Worm (Caenorhabditis elegans) whole organism, late embryonic: ENCODE data around the gene irld-24.

Experiments used
- C38D4.7 ChIP-seq: fragments of 200-800 bp; sonication (Bioruptor generic); optimal IDR thresholded peaks from 2 replicates; lab custom pipeline; 2018; ENCODE audit warnings: mild to moderate bottlenecking, missing genetic modification characterization, moderate library complexity, missing compliant biosample characterization
- K02D7.2 ChIP-seq: sonication (generic microtip); optimal IDR thresholded peaks from 2 replicates; lab custom pipeline; 2017; ENCODE audit warnings: mild to moderate bottlenecking, missing genetic modification characterization, missing compliant biosample characterization
- K09A11.1 ChIP-seq: sonication (generic microtip); optimal IDR thresholded peaks from 2 replicates; lab custom pipeline; 2017; ENCODE audit warnings: antibody characterized with exemption, mild to moderate bottlenecking, missing genetic modification characterization, missing compliant biosample characterization; ENCODE audit not compliant: insufficient read depth
- Y22D7AL.16 ChIP-seq: sonication (generic microtip); optimal IDR thresholded peaks from 2 replicates; lab custom pipeline; 2016; ENCODE audit warnings: missing genetic modification characterization, missing compliant biosample characterization
- ama-1 ChIP-seq: fragments of 150-350 bp; optimal IDR thresholded peaks from 2 replicates; lab custom pipeline; 2014
- ceh-18 ChIP-seq: sonication (generic microtip); optimal IDR thresholded peaks from 2 replicates; lab custom pipeline; 2016; ENCODE audit warnings: missing genetic modification characterization, missing compliant biosample characterization
- ceh-19 ChIP-seq: fragments of 200-800 bp; sonication (Bioruptor generic); optimal IDR thresholded peaks from 2 replicates; lab custom pipeline; 2018; ENCODE audit warnings: mild to moderate bottlenecking, missing genetic modification characterization, missing compliant biosample characterization
- ceh-24 ChIP-seq: sonication (generic microtip); optimal IDR thresholded peaks from 2 replicates; lab custom pipeline; 2016; ENCODE audit warnings: mild to moderate bottlenecking, missing genetic modification characterization, missing compliant biosample characterization
- ceh-30 ChIP-seq: fragments of 150-350 bp; optimal IDR thresholded peaks from 2 replicates; lab custom pipeline; 2014; ENCODE audit warnings: missing biosample characterization, missing genetic modification characterization
- ceh-45 ChIP-seq: fragments of 200-800 bp; sonication (Bioruptor generic); IDR thresholded peaks from 2 replicates; pipeline ENCODE4 v1.3.6; 2022; ENCODE audit warnings: missing genetic modification reagents, missing genetic modification characterization, missing compliant biosample characterization
- ceh-48 ChIP-seq: sonication (generic microtip); optimal IDR thresholded peaks from 2 replicates; lab custom pipeline; 2016; ENCODE audit warnings: missing genetic modification characterization, inconsistent platforms, missing compliant biosample characterization
- elt-2 ChIP-seq: sonication (generic microtip); optimal IDR thresholded peaks from 2 replicates; lab custom pipeline; 2016; ENCODE audit warnings: missing genetic modification reagents, missing genetic modification characterization, missing compliant biosample characterization
- elt-4 ChIP-seq: sonication (generic microtip); optimal IDR thresholded peaks from 2 replicates; lab custom pipeline; 2016; ENCODE audit warnings: missing genetic modification characterization, missing compliant biosample characterization
- fax-1 ChIP-seq: sonication (generic microtip); optimal IDR thresholded peaks from 2 replicates; lab custom pipeline; 2016; ENCODE audit warnings: missing genotype, missing genetic modification characterization, missing compliant biosample characterization
- fkh-6 ChIP-seq: sonication (generic microtip); optimal IDR thresholded peaks from 2 replicates; lab custom pipeline; 2016; ENCODE audit warnings: missing genetic modification characterization, missing compliant biosample characterization
- hlh-15 ChIP-seq: sonication (generic microtip); optimal IDR thresholded peaks from 2 replicates; lab custom pipeline; 2016; ENCODE audit warnings: missing genetic modification characterization, missing compliant biosample characterization
- hlh-30 ChIP-seq: sonication (generic microtip); optimal IDR thresholded peaks from 2 replicates; lab custom pipeline; 2017; ENCODE audit warnings: antibody characterized with exemption, missing genetic modification characterization, missing compliant biosample characterization; ENCODE audit not compliant: insufficient read depth
- nfya-1 ChIP-seq: sonication (generic microtip); optimal IDR thresholded peaks from 2 replicates; lab custom pipeline; 2017; ENCODE audit warnings: missing genetic modification characterization, mild to moderate bottlenecking, missing compliant biosample characterization, antibody characterized with exemption, moderate library complexity
- nhr-11 ChIP-seq: fragments of 150-350 bp; optimal IDR thresholded peaks from 2 replicates; lab custom pipeline; 2014; ENCODE audit warnings: missing biosample characterization, missing genetic modification characterization
- pat-9 ChIP-seq: fragments of 200-800 bp; sonication (Bioruptor generic); optimal IDR thresholded peaks from 2 replicates; lab custom pipeline; 2018; ENCODE audit warnings: mild to moderate bottlenecking, missing genetic modification characterization, moderate library complexity, missing compliant biosample characterization
- pha-4 ChIP-seq: fragments of 150-350 bp; optimal IDR thresholded peaks from 2 replicates; lab custom pipeline; 2018; ENCODE audit warnings: missing biosample characterization, missing genetic modification reagents, missing genetic modification characterization
- sox-2 ChIP-seq: fragments of 200-800 bp; sonication (Bioruptor generic); IDR thresholded peaks from 2 replicates; pipeline ENCODE4 v1.3.6; 2022; ENCODE audit warnings: missing genetic modification reagents, missing genetic modification characterization, missing compliant biosample characterization
- sox-4 ChIP-seq: sonication (generic microtip); optimal IDR thresholded peaks from 2 replicates; lab custom pipeline; 2017; ENCODE audit warnings: mild to moderate bottlenecking, missing genetic modification characterization, inconsistent platforms, missing compliant biosample characterization
- syd-9 ChIP-seq: sonication (generic microtip); optimal IDR thresholded peaks from 2 replicates; lab custom pipeline; 2016; ENCODE audit warnings: mild to moderate bottlenecking, missing genetic modification characterization, moderate library complexity, missing compliant biosample characterization
- tbx-2 ChIP-seq: sonication (generic microtip); optimal IDR thresholded peaks from 2 replicates; lab custom pipeline; 2016; ENCODE audit warnings: missing genetic modification characterization, missing compliant biosample characterization
- unc-42 ChIP-seq: sonication (generic microtip); optimal IDR thresholded peaks from 2 replicates; lab custom pipeline; 2016; ENCODE audit warnings: missing genotype, missing genetic modification characterization, missing compliant biosample characterization
- unc-55 ChIP-seq: sonication (generic microtip); optimal IDR thresholded peaks from 2 replicates; lab custom pipeline; 2017; ENCODE audit warnings: missing biosample characterization, missing genetic modification reagents, missing genetic modification characterization
- unc-86 ChIP-seq: sonication (generic microtip); optimal IDR thresholded peaks from 2 replicates; lab custom pipeline; 2016; ENCODE audit warnings: missing genetic modification characterization, missing compliant biosample characterization
- zip-5 ChIP-seq: sonication (generic microtip); optimal IDR thresholded peaks from 2 replicates; lab custom pipeline; 2016; ENCODE audit warnings: missing genetic modification characterization, missing compliant biosample characterization

irld-24 gene

ce11 chrX:14029872-14030271, 43.5 kb downstream of the irld-24 start:
- TF ChIP-seq Y22D7AL.16 (tag; lab: Kevin White, UChicago) (no peak), ceh-19 (no peak), hlh-15 (tag; lab: Kevin White, UChicago) (no peak), ceh-18 (no peak), hlh-30 (tag; lab: Kevin White, UChicago) (no peak), elt-4 (no peak), syd-9 (tag; lab: Kevin White, UChicago) (no peak), K02D7.2 (tag; lab: Kevin White, UChicago) (no peak), unc-42 (peak; percentile 64)

ce11 chrX:14030524-14030923, 44.1 kb downstream of the irld-24 start:
- TF ChIP-seq ama-1 = no peak
- TF ChIP-seq zip-5 = no peak
- TF ChIP-seq sox-4 (tag; lab: Kevin White, UChicago) = no peak
- TF ChIP-seq tbx-2 (tag; lab: Kevin White, UChicago) = no peak
- no peak for TF ChIP-seq pat-9 (tag; lab: Kevin White, UChicago)
- TF ChIP-seq Y22D7AL.16 (tag; lab: Kevin White, UChicago) = no peak
- TF ChIP-seq ceh-45 = no peak
- no peak for TF ChIP-seq nfya-1 (tag; lab: Kevin White, UChicago)
- TF ChIP-seq ceh-24 (tag; lab: Kevin White, UChicago) = no peak
- no peak for TF ChIP-seq K09A11.1 (tag; lab: Kevin White, UChicago)
- TF ChIP-seq sox-2 (GFP tag; lab: Robert Waterston, UW) = no peak
- TF ChIP-seq ceh-48 (tag; lab: Kevin White, UChicago) = no peak
- TF ChIP-seq nhr-11 (tag; lab: Kevin White, UChicago) = no peak

- TF ChIP-seq nhr-11 (tag; lab: Kevin White, UChicago) (no peak), fax-1 (tag; lab: Kevin White, UChicago) (no peak), ceh-30 (tag; lab: Kevin White, UChicago) (no peak), unc-86 (tag; lab: Kevin White, UChicago) (no peak), hlh-15 (tag; lab: Kevin White, UChicago) (no peak), fkh-6 (no peak), elt-2 (tag; lab: Kevin White, UChicago) (no peak), C38D4.7 (GFP tag; lab: Kevin White, UChicago) (no peak)
- TF ChIP-seq, all 69 proteins: peak for 0
Measured at ce11 chrX:14033494-14033893, 47.1 kb downstream of the irld-24 start, which contains the start of gene arrd-25. Gene arrd-25 (plus strand): TSS chrX:14033794.

ce11 chrX:14039293-14039692, 52.9 kb downstream of the irld-24 start:
- TF ChIP-seq nfya-1 (tag; lab: Kevin White, UChicago) = peak; percentile 1
- peak; percentile 31 for TF ChIP-seq unc-55 (GFP tag; lab: Kevin White, UChicago)
- no peak for TF ChIP-seq pha-4 (tag; lab: Kevin White, UChicago)
